Comparison of ENCODE assay signal across 5 worm cellular contexts in genomic region chrX:2226875-2227355, ce11.
TF ChIP-seq lines count a peak whose summit lies in the region.

No protein-coding gene starts in this region.

TF ChIP-seq in whole organism, L1 larva, 84 proteins besides CTCF, POLR2A, EP300 and RAD21 (continues in another document):
- TF ChIP-seq rnt-1 (tag; optimal IDR thresholded peaks at IDR 0.05; lab: Kevin White, UChicago) (peak; percentile 67), nhr-90 (tag; optimal IDR thresholded peaks at IDR 0.05; lab: Kevin White, UChicago; ENCODE audit: poor library complexity) (peak; percentile 76), isw-1 (GFP tag; IDR thresholded peaks at IDR 0.05; lab: Robert Waterston, UW) (no peak; the same call in 1 of the 2 replicates), nhr-47 (tag; optimal IDR thresholded peaks at IDR 0.05; lab: Kevin White, UChicago) (peak; percentile 83), nhr-237 (tag; optimal IDR thresholded peaks at IDR 0.05; lab: Kevin White, UChicago) (peak; percentile 23), zip-4 (GFP tag; optimal IDR thresholded peaks at IDR 0.05; lab: Kevin White, UChicago) (peak; percentile 43), ceh-90 (tag; optimal IDR thresholded peaks at IDR 0.05; lab: Kevin White, UChicago) (no peak), elt-2 (tag; optimal IDR thresholded peaks at IDR 0.05; lab: Kevin White, UChicago) (no peak), mep-1 (tag; optimal IDR thresholded peaks at IDR 0.05; lab: Kevin White, UChicago) (peak; percentile 52), mdl-1 (tag; optimal IDR thresholded peaks at IDR 0.05; lab: Kevin White, UChicago) (peak in 1 of 2 experiments; percentile 69), ets-5 (GFP tag; IDR thresholded peaks at IDR 0.05; lab: Robert Waterston, UW) (no peak), unc-30 (tag; optimal IDR thresholded peaks at IDR 0.05; lab: Kevin White, UChicago) (no peak), lin-13 (GFP tag; optimal IDR thresholded peaks at IDR 0.05; lab: Kevin White, UChicago) (peak; percentile 61), nhr-11 (tag; optimal IDR thresholded peaks at IDR 0.05; lab: Kevin White, UChicago) (no peak), lin-15B (tag; optimal IDR thresholded peaks at IDR 0.05; lab: Kevin White, UChicago) (no peak), ceh-8 (GFP tag; optimal IDR thresholded peaks at IDR 0.05; lab: Kevin White, UChicago) (no peak), C04F5.9 (tag; optimal IDR thresholded peaks at IDR 0.05; lab: Kevin White, UChicago) (peak; percentile 24), sup-37 (GFP tag; optimal IDR thresholded peaks at IDR 0.05; lab: Kevin White, UChicago) (peak; percentile 44)

TF ChIP-seq in whole organism, L3 larva, 47 proteins besides CTCF, POLR2A, EP300 and RAD21 (continues in another document):
- TF ChIP-seq eor-1 (tag; optimal IDR thresholded peaks at IDR 0.05; lab: Kevin White, UChicago) (no peak), jun-1 (tag; optimal IDR thresholded peaks at IDR 0.05; lab: Kevin White, UChicago) (peak; percentile 31), fos-1 (tag; optimal IDR thresholded peaks at IDR 0.05; lab: Kevin White, UChicago) (peak; percentile 7), nhr-67 (tag; optimal IDR thresholded peaks at IDR 0.05; lab: Kevin White, UChicago) (no peak), nhr-43 (tag; optimal IDR thresholded peaks at IDR 0.05; lab: Kevin White, UChicago; ENCODE audit: poor library complexity, severe bottlenecking) (peak; percentile 47), lin-39 (tag; optimal IDR thresholded peaks at IDR 0.05; lab: Kevin White, UChicago) (peak; percentile 64), pha-4 (tag; optimal IDR thresholded peaks at IDR 0.05; lab: Kevin White, UChicago) (peak; percentile 50), nhr-23 (tag; optimal IDR thresholded peaks at IDR 0.05; lab: Kevin White, UChicago) (peak; percentile 36), nhr-12 (tag; optimal IDR thresholded peaks at IDR 0.05; lab: Kevin White, UChicago) (no peak), daf-12 (tag; optimal IDR thresholded peaks at IDR 0.05; lab: Kevin White, UChicago) (no peak), ama-1 (optimal IDR thresholded peaks at IDR 0.05; lab: Kevin White, UChicago) (peak; percentile 46), R02D3.7 (tag; optimal IDR thresholded peaks at IDR 0.05; lab: Kevin White, UChicago) (no peak), sea-2 (GFP tag; optimal IDR thresholded peaks at IDR 0.05; lab: Kevin White, UChicago) (no peak), tbx-2 (tag; optimal IDR thresholded peaks at IDR 0.05; lab: Kevin White, UChicago) (peak; percentile 54), ceh-82 (tag; optimal IDR thresholded peaks at IDR 0.05; lab: Kevin White, UChicago) (peak; percentile 16), skn-1 (tag; optimal IDR thresholded peaks at IDR 0.05; lab: Kevin White, UChicago) (no peak), mdl-1 (tag; optimal IDR thresholded peaks at IDR 0.05; lab: Kevin White, UChicago) (no peak), unc-62 (GFP tag; optimal IDR thresholded peaks at IDR 0.05; lab: Kevin White, UChicago) (no peak), fkh-10 (GFP tag; optimal IDR thresholded peaks at IDR 0.05; lab: Kevin White, UChicago) (no peak)

TF ChIP-seq in whole organism, early embryonic, 17 proteins besides CTCF, POLR2A, EP300 and RAD21:
- TF ChIP-seq ama-1 (optimal IDR thresholded peaks at IDR 0.05; lab: Kevin White, UChicago) (no peak), scrt-1 (GFP tag; IDR thresholded peaks at IDR 0.05; lab: Robert Waterston, UW) (peak; percentile 85), tra-4 (tag; optimal IDR thresholded peaks at IDR 0.05; lab: Kevin White, UChicago) (peak; percentile 66), tbx-37 (GFP tag; conservative IDR thresholded peaks at IDR 0.05; lab: Robert Waterston, UW) (peak; percentile 77), sea-1 (GFP tag; conservative IDR thresholded peaks at IDR 0.05; lab: Robert Waterston, UW) (peak; percentile 87), flt-1 (GFP tag; IDR thresholded peaks at IDR 0.05; lab: Robert Waterston, UW) (peak; percentile 78), hnd-1 (tag; optimal IDR thresholded peaks at IDR 0.05; lab: Kevin White, UChicago) (peak; percentile 70), ceh-36 (tag; optimal IDR thresholded peaks at IDR 0.05; lab: Kevin White, UChicago) (peak; percentile 74), B0310.2 (tag; optimal IDR thresholded peaks at IDR 0.05; lab: Kevin White, UChicago) (peak; percentile 40), hmg-4 (GFP tag; optimal IDR thresholded peaks at IDR 0.05; lab: Kevin White, UChicago) (peak; percentile 90), hmbx-1 (tag; optimal IDR thresholded peaks at IDR 0.05; lab: Kevin White, UChicago) (peak; percentile 66), aly-1 (tag; optimal IDR thresholded peaks at IDR 0.05; lab: Kevin White, UChicago) (peak; percentile 58), ceh-13 (GFP tag; optimal IDR thresholded peaks at IDR 0.05; lab: Kevin White, UChicago) (peak; percentile 61), pes-1 (GFP tag; IDR thresholded peaks at IDR 0.05; lab: Robert Waterston, UW) (peak; percentile 89), F13C5.2 (tag; optimal IDR thresholded peaks at IDR 0.05; lab: Kevin White, UChicago) (peak; percentile 88), ets-7 (tag; optimal IDR thresholded peaks at IDR 0.05; lab: Kevin White, UChicago) (peak; percentile 12), tbx-11 (GFP tag; IDR thresholded peaks at IDR 0.05; lab: Robert Waterston, UW) (peak; percentile 82)

TF ChIP-seq in whole organism, midembryonic, 9 proteins besides CTCF, POLR2A, EP300 and RAD21:
- peak; percentile 43 for TF ChIP-seq med-1 (GFP tag; optimal IDR thresholded peaks at IDR 0.05; lab: Kevin White, UChicago; ENCODE audit: insufficient read depth)
- TF ChIP-seq cog-1 (tag; optimal IDR thresholded peaks at IDR 0.05; lab: Kevin White, UChicago), result peak; percentile 81
- TF ChIP-seq ref-1 (GFP tag; conservative IDR thresholded peaks at IDR 0.05; lab: Robert Waterston, UW), result peak; percentile 80
- peak; percentile 84 for TF ChIP-seq tab-1 (GFP tag; IDR thresholded peaks at IDR 0.05; lab: Robert Waterston, UW)
- TF ChIP-seq klf-2 (GFP tag; conservative IDR thresholded peaks at IDR 0.05; lab: Robert Waterston, UW), result peak; percentile 87
- peak; percentile 90 for TF ChIP-seq ztf-23 (GFP tag; IDR thresholded peaks at IDR 0.05; lab: Robert Waterston, UW)
- TF ChIP-seq T22C8.4 (GFP tag; IDR thresholded peaks at IDR 0.05; lab: Robert Waterston, UW), result peak; percentile 81
- peak; percentile 80 for TF ChIP-seq ztf-29 (GFP tag; IDR thresholded peaks at IDR 0.05; lab: Robert Waterston, UW)
- peak; percentile 90 for TF ChIP-seq flt-1 (GFP tag; IDR thresholded peaks at IDR 0.05; lab: Robert Waterston, UW)

TF ChIP-seq in whole organism, young adult, 124 proteins besides CTCF, POLR2A, EP300 and RAD21 (continues in another document):
- TF ChIP-seq aptf-3 (GFP tag; IDR thresholded peaks at IDR 0.05; lab: Robert Waterston, UW), result peak; percentile 58; the same call in 1 of the 2 replicates
- 0 out of 2 replicates have a peak, but pooled peaks have one; percentile 39 for TF ChIP-seq attf-3 (GFP tag; conservative IDR thresholded peaks at IDR 0.05; lab: Robert Waterston, UW)
- TF ChIP-seq athp-1 (tag; optimal IDR thresholded peaks at IDR 0.05; lab: Kevin White, UChicago), result peak; percentile 62
- TF ChIP-seq ccch-3 (GFP tag; optimal IDR thresholded peaks at IDR 0.05; lab: Kevin White, UChicago), result no peak
- peak; percentile 72 for TF ChIP-seq ztf-18 (tag; optimal IDR thresholded peaks at IDR 0.05; lab: Kevin White, UChicago)
- peak; percentile 77 for TF ChIP-seq K12H6.12 (tag; optimal IDR thresholded peaks at IDR 0.05; lab: Kevin White, UChicago)
- TF ChIP-seq B0261.1 (tag; optimal IDR thresholded peaks at IDR 0.05; lab: Kevin White, UChicago), result peak; percentile 91
- TF ChIP-seq ceh-40 (GFP tag; IDR thresholded peaks at IDR 0.05; lab: Robert Waterston, UW), result no peak
- TF ChIP-seq unc-62 (GFP tag; optimal IDR thresholded peaks at IDR 0.05; lab: Kevin White, UChicago), result no peak
- peak; percentile 53 for TF ChIP-seq atf-7 (tag; optimal IDR thresholded peaks at IDR 0.05; lab: Kevin White, UChicago)
- TF ChIP-seq efl-1 (GFP tag; optimal IDR thresholded peaks at IDR 0.05; lab: Kevin White, UChicago), result no peak
- TF ChIP-seq lin-40 (tag; optimal IDR thresholded peaks at IDR 0.05; lab: Kevin White, UChicago), result peak; percentile 75
- TF ChIP-seq ets-4 (GFP tag; optimal IDR thresholded peaks at IDR 0.05; lab: Kevin White, UChicago), result peak; percentile 47
- no peak for TF ChIP-seq sea-2 (GFP tag; IDR thresholded peaks at IDR 0.05; lab: Robert Waterston, UW)
- TF ChIP-seq lsy-27 (tag; optimal IDR thresholded peaks at IDR 0.05; lab: Kevin White, UChicago; ENCODE audit: borderline replicate concordance, insufficient read depth), result no peak
- peak; percentile 84 for TF ChIP-seq nfyb-1 (GFP tag; IDR thresholded peaks at IDR 0.05; lab: Robert Waterston, UW)
- peak; percentile 57; the same call in 1 of the 2 replicates for TF ChIP-seq C06A6.2 (GFP tag; conservative IDR thresholded peaks at IDR 0.05; lab: Robert Waterston, UW)
- peak; percentile 46 for TF ChIP-seq F10E7.11 (tag; optimal IDR thresholded peaks at IDR 0.05; lab: Kevin White, UChicago)
- peak; percentile 77; the same call in 1 of the 2 replicates for TF ChIP-seq let-526 (GFP tag; IDR thresholded peaks at IDR 0.05; lab: Robert Waterston, UW)
- TF ChIP-seq mes-4 (tag; optimal IDR thresholded peaks at IDR 0.05; lab: Kevin White, UChicago), result peak; percentile 84
- no peak for TF ChIP-seq F55B11.4 (tag; optimal IDR thresholded peaks at IDR 0.05; lab: Kevin White, UChicago; ENCODE audit: borderline replicate concordance, insufficient read depth)
- peak; percentile 18 for TF ChIP-seq F22D6.2 (tag; optimal IDR thresholded peaks at IDR 0.05; lab: Kevin White, UChicago)
- TF ChIP-seq repo-1 (tag; optimal IDR thresholded peaks at IDR 0.05; lab: Kevin White, UChicago), result peak; percentile 68
- TF ChIP-seq F37B4.10 (GFP tag; IDR thresholded peaks at IDR 0.05; lab: Robert Waterston, UW), result no peak
- TF ChIP-seq tbp1 (GFP tag; optimal IDR thresholded peaks at IDR 0.05; lab: Kevin White, UChicago), result peak; percentile 92
- no peak for TF ChIP-seq ztf-3 (GFP tag; optimal IDR thresholded peaks at IDR 0.05; lab: Kevin White, UChicago)
- TF ChIP-seq ama-1 (optimal IDR thresholded peaks at IDR 0.05; lab: Kevin White, UChicago), result no peak
- TF ChIP-seq ama-1 (GFP tag; optimal IDR thresholded peaks at IDR 0.05; lab: Kevin White, UChicago), result peak; percentile 13 to 91
- TF ChIP-seq B0035.1 (tag; optimal IDR thresholded peaks at IDR 0.05; lab: Kevin White, UChicago), result peak; percentile 53
- no peak for TF ChIP-seq mel-28 (tag; optimal IDR thresholded peaks at IDR 0.05; lab: Kevin White, UChicago; ENCODE audit: borderline replicate concordance)
- peak; percentile 29 to 37 for TF ChIP-seq let-607 (tag; optimal IDR thresholded peaks at IDR 0.05; lab: Kevin White, UChicago)
- no peak for TF ChIP-seq T26A5.8 (tag; optimal IDR thresholded peaks at IDR 0.05; lab: Kevin White, UChicago)
- TF ChIP-seq snpc-4 (GFP tag; optimal IDR thresholded peaks at IDR 0.05; lab: Kevin White, UChicago), result peak; percentile 64
- TF ChIP-seq snpc-4 (tag; optimal IDR thresholded peaks at IDR 0.05; lab: Kevin White, UChicago), result peak in 3 of 4 experiments; percentile 61 to 75 (median 67)
- TF ChIP-seq ZK185.1 (tag; optimal IDR thresholded peaks at IDR 0.05; lab: Kevin White, UChicago; ENCODE audit: poor library complexity, severe bottlenecking), result peak; percentile 82

Comparison
In these comparisons a context has a peak if more than half of its experiments do, and no peak if none do; other contexts are left out.
1. Of the 8 proteins assayed by ChIP-seq in both whole organism, young adult and whole organism, L1 larva: peak only in whole organism, young adult: ama-1 and snpc-4; only in whole organism, L1 larva: efl-1; in both: nhr-90 and unc-130; in neither: 1; mixed calls (peak in some experiments, not most) for 2.